Fruit fly (Drosophila melanogaster) whole organism, embryonic: ENCODE measurements around the gene CG31525.

Experiments
- Asciz ChIP-seq: fragments of 200-800 bp; sonication (Bioruptor generic); optimal IDR thresholded peaks from 2 replicates; lab custom pipeline; 2017; ENCODE audit warnings: missing biosample characterization, mild to moderate bottlenecking, missing genetic modification characterization, missing genetic modification reagents
- Atf6 ChIP-seq: fragments of 200-800 bp; sonication (Bioruptor generic); IDR thresholded peaks from 2 replicates; pipeline ENCODE4 v1.3.6; 2022; ENCODE audit warnings: missing biosample characterization, missing genetic modification characterization
- BtbVII ChIP-seq: fragments of 200-800 bp; sonication (Bioruptor generic); optimal IDR thresholded peaks from 3 replicates; lab custom pipeline; 2017; ENCODE audit warnings: missing biosample characterization, mild to moderate bottlenecking, missing genetic modification characterization
- CG1024 ChIP-seq: fragments of 200-800 bp; sonication (Bioruptor generic); IDR thresholded peaks from 2 replicates; pipeline ENCODE4 v1.3.6; 2022; ENCODE audit warnings: missing biosample characterization, missing genetic modification characterization
- CG15514 ChIP-seq: fragments of 200-800 bp; sonication (Bioruptor generic); optimal IDR thresholded peaks from 3 replicates; lab custom pipeline; 2017; ENCODE audit warnings: missing biosample characterization, missing genetic modification characterization, mild to moderate bottlenecking, moderate library complexity, missing genetic modification reagents
- CG16813 ChIP-seq: fragments of 200-800 bp; sonication (Bioruptor generic); IDR thresholded peaks from 3 replicates; pipeline ENCODE4 v1.3.6; 2022; ENCODE audit warnings: missing biosample characterization, missing genetic modification characterization; ENCODE audit not compliant: partially characterized antibody
- CG18262 ChIP-seq: fragments of 200-800 bp; optimal IDR thresholded peaks from 3 replicates; lab custom pipeline; 2019; ENCODE audit warnings: missing biosample characterization, mild to moderate bottlenecking, missing genetic modification characterization, moderate library complexity
- CG18599 ChIP-seq: fragments of 200-800 bp; sonication (Bioruptor generic); optimal IDR thresholded peaks from 3 replicates; lab custom pipeline; 2017; ENCODE audit warnings: missing biosample characterization, missing genetic modification characterization, mild to moderate bottlenecking, moderate library complexity, missing genetic modification reagents
- CG3065 ChIP-seq: fragments of 200-800 bp; sonication (Bioruptor generic); optimal IDR thresholded peaks from 2 replicates; lab custom pipeline; 2016; ENCODE audit warnings: missing biosample characterization, missing genetic modification characterization
- CG3726 ChIP-seq: fragments of 200-800 bp; sonication (Bioruptor generic); IDR thresholded peaks from 3 replicates; pipeline ENCODE4, ENCODE4 v1.3.6; 2022; ENCODE audit warnings: missing biosample characterization, missing genetic modification characterization
- CG3838 ChIP-seq: fragments of 200-800 bp; sonication (Bioruptor generic); optimal IDR thresholded peaks from 3 replicates; lab custom pipeline; 2016; ENCODE audit warnings: missing biosample characterization, missing genetic modification characterization
- CG42726 ChIP-seq: fragments of 200-800 bp; sonication (Bioruptor generic); IDR thresholded peaks from 2 replicates; pipeline ENCODE4 v1.3.6; 2022; ENCODE audit warnings: missing biosample characterization, missing genetic modification characterization; ENCODE audit not compliant: partially characterized antibody
- CG4328 ChIP-seq: fragments of 200-800 bp; sonication (Bioruptor generic); optimal IDR thresholded peaks from 3 replicates; lab custom pipeline; 2017; ENCODE audit warnings: missing biosample characterization, missing genetic modification reagents, missing genetic modification characterization
- CG5180 ChIP-seq: fragments of 200-800 bp; sonication (Bioruptor generic); optimal IDR thresholded peaks from 3 replicates; lab custom pipeline; 2017; ENCODE audit warnings: missing biosample characterization, missing genetic modification characterization, mild to moderate bottlenecking, moderate library complexity, missing genetic modification reagents
- CG6854 ChIP-seq: fragments of 200-800 bp; sonication (Bioruptor generic); optimal IDR thresholded peaks from 3 replicates; lab custom pipeline; 2017; ENCODE audit warnings: missing biosample characterization, mild to moderate bottlenecking, missing genetic modification characterization
- CG8944 ChIP-seq: fragments of 200-800 bp; sonication (Bioruptor generic); optimal IDR thresholded peaks from 3 replicates; lab custom pipeline; 2016; ENCODE audit warnings: missing biosample characterization, missing genetic modification characterization
- D19A ChIP-seq: fragments of 200-800 bp; optimal IDR thresholded peaks from 3 replicates; lab custom pipeline; 2019; ENCODE audit warnings: missing biosample characterization, mild to moderate bottlenecking, missing genetic modification characterization, moderate library complexity
- Dad ChIP-seq: fragments of 200-800 bp; sonication (Bioruptor generic); optimal IDR thresholded peaks from 3 replicates; lab custom pipeline; 2016; ENCODE audit warnings: missing biosample characterization, missing genetic modification characterization
- Dp ChIP-seq: fragments of 200-800 bp; sonication (Bioruptor generic); optimal IDR thresholded peaks from 2 replicates; lab custom pipeline; 2018; ENCODE audit warnings: missing biosample characterization, mild to moderate bottlenecking, missing genetic modification characterization, moderate library complexity
- HLH4C ChIP-seq: fragments of 200-800 bp; sonication (Bioruptor generic); IDR thresholded peaks from 3 replicates; pipeline ENCODE4 v1.3.6; 2022; ENCODE audit warnings: missing biosample characterization, missing genetic modification characterization; ENCODE audit not compliant: partially characterized antibody
- Hr39 ChIP-seq: fragments of >200 bp; optimal IDR thresholded peaks from 2 replicates; lab custom pipeline; 2017
- Med ChIP-seq: fragments of 200-800 bp; sonication (Bioruptor generic); peaks from one replicate; lab custom pipeline; 2016; ENCODE audit warnings: missing biosample characterization, missing genetic modification characterization, mild to moderate bottlenecking, inconsistent platforms, moderate library complexity
- Pdp1 ChIP-seq, 2 experiments: fragments of 200-800 bp; sonication (Bioruptor generic); optimal IDR thresholded peaks; 3 replicates each; lab custom pipeline; 2016; ENCODE audit warnings: missing biosample characterization in 2 of 2, missing genetic modification characterization in 2 of 2, mild to moderate bottlenecking in 1 of 2, moderate library complexity in 1 of 2
- Sin3A ChIP-seq: fragments of >200 bp; optimal IDR thresholded peaks from 2 replicates; lab custom pipeline; 2018
- Six4 ChIP-seq: fragments of 200-800 bp; sonication (Bioruptor generic); optimal IDR thresholded peaks from 2 replicates; lab custom pipeline; 2016; ENCODE audit warnings: missing biosample characterization, missing genetic modification characterization
- Spps ChIP-seq: fragments of 200-800 bp; sonication (Bioruptor generic); optimal IDR thresholded peaks from 2 replicates; lab custom pipeline; 2018; ENCODE audit warnings: missing biosample characterization, mild to moderate bottlenecking, missing genetic modification characterization
- Sry-δ ChIP-seq: fragments of 200-800 bp; sonication (Bioruptor generic); optimal IDR thresholded peaks from 2 replicates; lab custom pipeline; 2016; ENCODE audit warnings: missing biosample characterization, missing genetic modification characterization
- Stat92E ChIP-seq, 3 experiments: fragments of >200 bp in 2 of 3; fragments of 200-800 bp in 1 of 3; sonication (Bioruptor generic) in 1 of 3; optimal IDR thresholded peaks; 2 replicates each; lab custom pipeline; 2017 to 2019; ENCODE audit warnings: missing biosample characterization in 3 of 3, missing genetic modification characterization in 3 of 3, mild to moderate bottlenecking in 1 of 3, moderate library complexity in 1 of 3
- Trl ChIP-seq, 3 experiments: fragments of >200 bp in 2 of 3; fragments of 200-800 bp in 1 of 3; sonication (Bioruptor generic) in 1 of 3; optimal IDR thresholded peaks; 2 replicates in 1 of 3; 3 replicates in 2 of 3; lab custom pipeline; 2016 to 2017; ENCODE audit warnings: missing biosample characterization in 1 of 3, missing genetic modification characterization in 1 of 3
- YL-1 ChIP-seq: fragments of 200-800 bp; sonication (Bioruptor generic); optimal IDR thresholded peaks from 3 replicates; lab custom pipeline; 2017; ENCODE audit warnings: missing biosample characterization, mild to moderate bottlenecking, missing genetic modification characterization
- ab ChIP-seq: fragments of 200-800 bp; sonication (Bioruptor generic); optimal IDR thresholded peaks from 2 replicates; lab custom pipeline; 2016; ENCODE audit warnings: missing biosample characterization, missing genetic modification characterization
- ac ChIP-seq: fragments of 200-800 bp; sonication (Bioruptor generic); optimal IDR thresholded peaks from 3 replicates; lab custom pipeline; 2017; ENCODE audit warnings: missing biosample characterization, mild to moderate bottlenecking, missing genetic modification characterization
- amos ChIP-seq: fragments of 200-800 bp; sonication (Bioruptor generic); IDR thresholded peaks from 2 replicates; pipeline ENCODE4 v1.3.6; 2022; ENCODE audit warnings: missing biosample characterization, missing genetic modification characterization; ENCODE audit not compliant: partially characterized antibody
- ara ChIP-seq: fragments of 200-800 bp; sonication (Bioruptor generic); IDR thresholded peaks from 2 replicates; pipeline ENCODE4 v1.3.6; 2022; ENCODE audit warnings: missing biosample characterization, missing genetic modification characterization
- ato ChIP-seq: fragments of 200-800 bp; sonication (Bioruptor generic); IDR thresholded peaks from 2 replicates; pipeline ENCODE4 v1.3.6; 2022; ENCODE audit warnings: missing biosample characterization, missing genetic modification characterization; ENCODE audit not compliant: partially characterized antibody
- chif ChIP-seq, 2 experiments: fragments of 200-800 bp; sonication (Bioruptor generic); optimal IDR thresholded peaks; 3 replicates each; lab custom pipeline; 2016; ENCODE audit warnings: missing biosample characterization in 2 of 2, missing genetic modification characterization in 2 of 2
- chinmo ChIP-seq: fragments of 200-800 bp; sonication (Bioruptor generic); IDR thresholded peaks from 4 replicates; pipeline ENCODE4 v1.3.6; 2022; ENCODE audit warnings: missing biosample characterization, missing genetic modification characterization; ENCODE audit not compliant: partially characterized antibody
- cwo ChIP-seq: fragments of 200-800 bp; sonication (Bioruptor generic); optimal IDR thresholded peaks from 3 replicates; lab custom pipeline; 2017; ENCODE audit warnings: missing biosample characterization, missing genetic modification characterization, mild to moderate bottlenecking, moderate library complexity, missing genetic modification reagents
- dysf ChIP-seq: fragments of 200-800 bp; sonication (Bioruptor generic); IDR thresholded peaks from 3 replicates; pipeline ENCODE4 v1.3.6; 2022; ENCODE audit warnings: missing biosample characterization, missing genetic modification characterization
- esg ChIP-seq: fragments of 200-800 bp; sonication (Bioruptor generic); conservative IDR thresholded peaks from 2 replicates; pipeline ENCODE4 v1.3.6; 2022; ENCODE audit warnings: missing biosample characterization, missing genetic modification characterization
- grn ChIP-seq: fragments of 200-800 bp; sonication (Bioruptor generic); optimal IDR thresholded peaks from 3 replicates; lab custom pipeline; 2017; ENCODE audit warnings: missing biosample characterization, missing genetic modification characterization
- jing ChIP-seq: fragments of 200-800 bp; sonication (Bioruptor generic); optimal IDR thresholded peaks from 2 replicates; lab custom pipeline; 2018; ENCODE audit warnings: missing biosample characterization, mild to moderate bottlenecking, missing genetic modification characterization
- lola ChIP-seq, 3 experiments: fragments of >200 bp in 2 of 3; fragments of 200-800 bp in 1 of 3; sonication (Bioruptor generic) in 1 of 3; optimal IDR thresholded peaks; 2 replicates each; lab custom pipeline; 2017 to 2019; ENCODE audit warnings: missing biosample characterization in 3 of 3, missing genetic modification characterization in 3 of 3, mild to moderate bottlenecking in 1 of 3, moderate library complexity in 1 of 3
- nau ChIP-seq: fragments of 200-800 bp; sonication (Bioruptor generic); optimal IDR thresholded peaks from 3 replicates; lab custom pipeline; 2017; ENCODE audit warnings: missing biosample characterization, mild to moderate bottlenecking, missing genetic modification characterization, missing genetic modification reagents
- scrt ChIP-seq: fragments of 200-800 bp; sonication (Bioruptor generic); optimal IDR thresholded peaks from 2 replicates; lab custom pipeline; 2018; ENCODE audit warnings: missing biosample characterization, mild to moderate bottlenecking, missing genetic modification characterization, moderate library complexity
- sr ChIP-seq: fragments of 200-800 bp; sonication (Bioruptor generic); IDR thresholded peaks from 3 replicates; pipeline ENCODE4 v1.3.6; 2022; ENCODE audit warnings: missing biosample characterization, missing genetic modification characterization
- tll ChIP-seq, 2 experiments: fragments of 200-800 bp in 1 of 2; fragments of >200 bp in 1 of 2; sonication (Bioruptor generic) in 1 of 2; optimal IDR thresholded peaks; 2 replicates each; lab custom pipeline; 2017 to 2019; ENCODE audit warnings: missing biosample characterization in 2 of 2, missing genetic modification characterization in 2 of 2, mild to moderate bottlenecking in 1 of 2, moderate library complexity in 1 of 2
- usp ChIP-seq: fragments of >200 bp; optimal IDR thresholded peaks from 2 replicates; lab custom pipeline; 2017; ENCODE audit warnings: missing biosample characterization, missing genetic modification characterization

The CG31525 gene

dm6 chr3R:4471047-4471751 lies 44.4 kb downstream of the CG31525 start (continued):
- TF ChIP-seq dysf = no peak
- TF ChIP-seq Atf6 (GFP tag; lab: Robert Waterston, UW) = peak; percentile 50; the same call in 1 of the 2 replicates
- TF ChIP-seq usp (GFP tag; lab: Kevin White, UChicago) = no peak
- no peak for TF ChIP-seq HLH4C (GFP tag; lab: Robert Waterston, UW)
- peak; percentile 32; the same call in 1 of the 2 replicates for TF ChIP-seq amos (GFP tag; lab: Robert Waterston, UW)
- TF ChIP-seq ac = no peak
- no peak for TF ChIP-seq Dp (GFP tag; lab: Kevin White, UChicago)
- peak; percentile 43 for TF ChIP-seq CG18599 (GFP tag; lab: Kevin White, UChicago)
- TF ChIP-seq Spps = no peak
- peak; percentile 36 for TF ChIP-seq CG6854
- TF ChIP-seq Hr39 = no peak
- TF ChIP-seq CG3838 (GFP tag; lab: Kevin White, UChicago) = no peak
- peak; percentile 25 for TF ChIP-seq CG15514
- TF ChIP-seq Med (GFP tag; lab: Kevin White, UChicago) = peak; percentile 85
- no peak for TF ChIP-seq chif (GFP tag; optimal IDR thresholded peaks at IDR 0.05; lab: Kevin White, UChicago)
- no peak for TF ChIP-seq YL-1 (GFP tag; lab: Kevin White, UChicago)
- TF ChIP-seq sr = no peak
- TF ChIP-seq CG8944 (GFP tag; lab: Kevin White, UChicago) = no peak
- TF ChIP-seq chinmo = peak; percentile 81; the same call in 3 of the 4 replicates
- peak; percentile 12 for TF ChIP-seq BtbVII (GFP tag; lab: Kevin White, UChicago)
- TF ChIP-seq Six4 (GFP tag; lab: Kevin White, UChicago) = no peak
- TF ChIP-seq jing = no peak
- no peak for TF ChIP-seq lola (GFP tag; optimal IDR thresholded peaks at IDR 0.05; lab: Kevin White, UChicago)
- no peak for TF ChIP-seq CG4328 (GFP tag; lab: Kevin White, UChicago)
- no peak for TF ChIP-seq scrt
- TF ChIP-seq ara (GFP tag; lab: Robert Waterston, UW) = no peak
- TF ChIP-seq Stat92E (GFP tag; optimal IDR thresholded peaks at IDR 0.05; lab: Kevin White, UChicago) = no peak
- no peak for TF ChIP-seq ab
- no peak for TF ChIP-seq CG3726 (GFP tag; lab: Robert Waterston, UW)
- no peak for TF ChIP-seq CG18262 (tag; lab: Kevin White, UChicago)
- TF ChIP-seq Trl (optimal IDR thresholded peaks at IDR 0.05; lab: Kevin White, UChicago) = no peak
- no peak for TF ChIP-seq Trl (GFP tag; optimal IDR thresholded peaks at IDR 0.05; lab: Kevin White, UChicago)
- TF ChIP-seq cwo = peak; percentile 96
- no peak for TF ChIP-seq D19A
- no peak for TF ChIP-seq Asciz (GFP tag; lab: Kevin White, UChicago)
- 0 out of 2 replicates have a peak, but pooled peaks have one; percentile 17 for TF ChIP-seq CG1024 (GFP tag; lab: Robert Waterston, UW)
- TF ChIP-seq Dad (GFP tag; lab: Kevin White, UChicago) = no peak
- no peak for TF ChIP-seq nau (GFP tag; lab: Kevin White, UChicago)
- TF ChIP-seq Sry-δ (GFP tag; lab: Kevin White, UChicago) = no peak
- no peak for TF ChIP-seq Pdp1 (GFP tag; optimal IDR thresholded peaks at IDR 0.05; lab: Kevin White, UChicago)
- TF ChIP-seq CG3065 (GFP tag; lab: Kevin White, UChicago) = no peak
- TF ChIP-seq CG16813 = no peak
- no peak for TF ChIP-seq CG42726 (GFP tag; lab: Robert Waterston, UW)
- TF ChIP-seq CG5180 (GFP tag; lab: Kevin White, UChicago) = peak; percentile 63
- TF ChIP-seq tll (GFP tag; optimal IDR thresholded peaks at IDR 0.05; lab: Kevin White, UChicago) = no peak
- no peak for TF ChIP-seq Sin3A
- peak; percentile 73 for TF ChIP-seq grn (GFP tag; lab: Kevin White, UChicago)
- no peak for TF ChIP-seq esg
- TF ChIP-seq ato (GFP tag; lab: Robert Waterston, UW) = no peak
